Fruit fly (Drosophila melanogaster): ENCODE results near the gene CG6576.

Gene CG6576

DNA sequence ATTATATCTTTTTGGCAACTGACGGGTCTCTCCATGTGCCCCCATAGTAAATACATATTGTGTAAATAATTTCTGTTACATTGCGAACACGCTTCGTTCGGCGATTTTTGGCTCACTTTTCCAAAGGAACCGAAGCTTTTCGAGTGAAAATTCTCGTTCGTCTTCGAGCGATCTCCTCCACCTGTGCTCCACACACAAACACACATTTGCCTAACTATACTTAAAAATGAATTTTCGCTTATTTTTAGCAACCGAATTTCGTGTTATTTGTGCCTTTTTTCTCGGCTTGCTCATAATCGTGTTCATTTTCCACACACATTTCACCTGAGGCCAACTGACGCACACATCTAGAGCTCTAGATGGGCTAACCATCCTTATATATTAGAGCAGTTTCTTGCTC is 9.3 kb upstream of the CG6576 start:
- TF ChIP-seq noc (tag; optimal IDR thresholded peaks at IDR 0.05) = no peak

DNA sequence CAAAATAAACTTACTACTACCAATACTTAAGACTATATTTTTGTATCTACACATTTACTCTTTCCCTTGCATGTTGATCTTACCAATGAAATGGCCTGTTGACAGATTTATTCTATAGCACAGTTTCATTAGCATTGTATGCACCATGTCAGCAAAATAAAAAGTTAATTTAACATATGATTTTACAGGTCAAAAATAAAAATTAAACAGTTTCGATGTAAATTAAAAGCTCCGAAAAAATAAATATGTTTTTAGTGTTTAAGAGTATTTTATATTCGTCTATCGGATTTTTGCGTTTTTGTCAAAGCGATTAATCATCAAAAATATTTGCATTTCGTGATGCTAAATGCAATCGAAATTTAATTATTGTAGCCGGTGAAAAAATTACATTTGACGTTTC is 7.5 kb upstream of the CG6576 start:
- TF ChIP-seq noc (tag; optimal IDR thresholded peaks at IDR 0.05) = no peak

DNA sequence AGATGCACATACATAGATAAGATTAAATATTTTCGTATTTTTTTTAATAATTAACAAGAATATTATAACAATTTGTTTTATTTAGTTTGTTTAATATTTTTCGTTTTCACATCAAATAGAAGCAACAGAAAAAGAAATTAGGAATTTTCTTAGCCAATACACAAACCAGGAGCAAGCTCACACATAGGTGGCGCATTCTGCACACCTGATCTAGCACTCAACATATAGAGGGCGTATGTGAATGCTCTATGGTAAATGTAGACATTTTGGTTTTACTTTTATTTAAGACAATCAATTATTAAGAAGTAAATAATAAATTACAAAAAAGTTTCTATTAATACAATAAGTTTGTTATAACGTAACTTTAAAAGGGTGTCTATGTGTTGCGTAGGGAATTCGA is 7.0 kb upstream of the CG6576 start:
- no peak for TF ChIP-seq noc (tag; optimal IDR thresholded peaks at IDR 0.05)

- TF ChIP-seq noc (tag; optimal IDR thresholded peaks at IDR 0.05) = no peak
Observed at dm6 chr3L:8749676-8750654, 5.8 kb upstream of the CG6576 start, which contains the start of gene CG13306. Gene CG13306 (minus strand): TSS chr3L:8749726.

- TF ChIP-seq noc (tag; optimal IDR thresholded peaks at IDR 0.05) = no peak
Observed at dm6 chr3L:8751262-8751661, 4.5 kb upstream of the CG6576 start.

dm6 chr3L:8753592-8753991 is 2.2 kb upstream of the CG6576 start, which contains the start of gene Fhos:
Gene Fhos (plus strand): TSS chr3L:8753619.
- TF ChIP-seq noc (tag; optimal IDR thresholded peaks at IDR 0.05) = no peak

- peak; percentile 55 for TF ChIP-seq noc (tag; optimal IDR thresholded peaks at IDR 0.05)
Observed at dm6 chr3L:8763037-8763454, 7.3 kb downstream of the CG6576 start.

dm6 chr3L:8763794-8764193 is 8.0 kb downstream of the CG6576 start:
- TF ChIP-seq noc (tag; optimal IDR thresholded peaks at IDR 0.05) = no peak

DNA sequence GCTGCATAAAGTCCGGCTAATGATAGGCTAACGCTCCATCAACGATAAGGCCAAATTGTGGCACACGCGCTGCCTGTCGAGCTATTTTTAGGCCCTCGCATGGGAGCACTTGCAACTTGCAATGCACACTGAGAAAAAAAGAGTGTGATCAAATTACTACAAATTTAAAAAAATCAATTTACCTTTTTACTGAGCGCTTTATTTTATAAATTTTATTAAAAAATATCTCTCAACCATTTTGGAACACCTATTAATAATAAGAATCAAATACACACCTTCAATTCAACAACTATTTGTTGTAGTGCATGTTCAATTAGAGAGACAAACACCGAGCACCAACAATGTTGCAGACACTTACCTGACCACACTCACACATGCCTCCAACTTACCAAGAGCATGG is 9.7 kb downstream of the CG6576 start:
- TF ChIP-seq noc (tag; optimal IDR thresholded peaks at IDR 0.05) = no peak

- TF ChIP-seq noc (tag; optimal IDR thresholded peaks at IDR 0.05) = peak; percentile 98
Observed at dm6 chr3L:8765969-8766538, 10.3 kb downstream of the CG6576 start.

DNA sequence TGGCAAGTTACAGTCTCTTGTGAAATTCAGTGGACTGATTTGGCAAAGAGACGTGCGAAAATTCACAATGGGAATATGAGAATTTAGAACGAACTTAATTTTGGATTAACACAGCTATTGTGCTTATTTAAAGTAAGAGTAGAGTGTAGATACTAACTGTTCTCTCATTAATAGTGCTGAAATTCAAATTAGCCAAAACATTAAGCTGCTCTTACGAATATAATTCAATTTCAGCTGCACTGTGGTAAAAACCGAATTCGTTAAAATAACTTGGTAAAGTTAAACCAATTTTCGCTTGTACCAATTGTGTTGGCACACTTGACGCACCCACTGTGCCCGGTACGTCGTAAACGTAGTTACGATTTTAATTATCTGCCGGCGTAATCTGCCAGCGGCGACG is 12.1 kb downstream of the CG6576 start:
- peak; percentile 75 for TF ChIP-seq noc (tag; optimal IDR thresholded peaks at IDR 0.05)

DNA sequence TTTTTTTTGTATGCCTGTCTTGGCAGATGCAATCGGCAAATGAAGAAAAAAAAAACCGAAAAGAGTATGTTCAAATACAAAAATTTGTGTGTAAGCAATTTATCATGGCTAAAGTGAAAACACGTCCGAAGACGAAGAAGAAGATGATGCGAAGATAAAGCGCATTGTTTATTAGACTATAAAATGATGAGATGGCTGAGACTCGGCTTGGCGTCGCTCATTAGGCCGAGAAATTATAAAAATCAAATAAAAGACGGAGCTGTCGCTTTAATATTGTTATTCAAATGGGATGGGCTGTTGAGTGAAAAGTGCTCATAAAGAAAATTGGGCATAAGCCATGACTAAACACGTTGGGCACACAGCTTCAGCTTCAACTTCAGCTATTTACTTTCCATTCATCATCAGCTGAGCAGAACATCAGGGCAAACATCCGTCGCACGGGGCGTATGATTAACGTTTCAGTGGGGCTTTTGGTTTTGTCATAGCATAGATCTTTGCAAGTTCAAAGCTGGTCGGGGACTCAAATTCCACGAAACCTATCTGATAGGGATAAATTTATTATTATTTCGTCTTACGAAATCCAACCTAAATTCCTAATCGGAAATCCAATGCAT is 14.9 kb downstream of the CG6576 start:
- TF ChIP-seq noc (tag; optimal IDR thresholded peaks at IDR 0.05) = no peak

DNA sequence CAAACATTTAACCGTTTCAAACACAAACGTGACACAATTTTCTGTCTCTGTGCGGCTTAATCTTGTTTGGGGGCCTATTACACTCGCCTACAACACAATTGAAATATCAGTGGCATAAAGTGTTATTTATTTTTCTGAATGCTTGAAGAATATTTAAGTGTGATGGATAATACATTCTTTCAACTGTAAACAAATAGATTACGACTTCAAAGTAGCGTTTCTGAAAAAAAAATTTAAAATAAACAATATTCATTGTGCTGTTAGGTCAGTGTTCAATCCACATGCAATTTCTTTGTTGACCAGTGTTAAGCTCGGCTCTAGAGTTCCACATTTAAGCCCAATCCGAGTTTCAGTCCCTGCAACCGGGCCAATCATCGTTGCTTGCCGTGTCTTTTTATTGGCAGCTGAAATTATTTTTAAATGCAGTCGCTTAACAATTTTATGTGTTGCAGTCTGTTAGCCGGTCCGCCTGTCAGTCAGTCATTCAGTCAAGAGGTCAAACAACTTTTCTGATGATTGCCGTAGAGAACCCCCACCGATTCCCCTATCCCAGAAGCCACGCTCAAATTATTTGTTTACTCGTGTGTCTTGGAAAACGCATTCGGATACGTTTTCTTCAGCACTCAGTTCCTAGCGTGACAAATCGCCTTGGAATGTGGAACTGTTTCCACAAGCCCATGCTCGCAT is 17.4 kb downstream of the CG6576 start:
- no peak for TF ChIP-seq noc (tag; optimal IDR thresholded peaks at IDR 0.05)

DNA sequence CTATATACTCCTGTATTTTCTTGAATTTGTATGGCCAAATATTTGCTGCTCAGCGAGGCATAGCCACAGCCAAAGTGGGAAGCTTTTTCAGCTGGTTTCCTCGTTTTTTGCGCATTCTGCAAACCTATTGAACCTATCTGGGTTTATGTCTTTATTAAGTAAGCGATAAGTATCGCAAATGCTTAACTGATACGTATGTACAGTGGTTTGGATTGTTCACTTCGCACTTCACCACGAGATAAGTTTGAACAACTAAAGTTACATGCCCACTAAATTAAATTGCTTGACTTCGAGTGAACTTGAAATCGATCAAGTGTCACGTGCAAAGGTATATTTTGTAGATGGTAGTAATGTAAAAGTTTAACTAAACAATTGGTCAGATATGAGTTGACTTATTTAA is 17.9 kb downstream of the CG6576 start:
- no peak for TF ChIP-seq noc (tag; optimal IDR thresholded peaks at IDR 0.05)

dm6 chr3L:8774974-8775731 is 19.4 kb downstream of the CG6576 start:
- TF ChIP-seq noc (tag; optimal IDR thresholded peaks at IDR 0.05) = no peak
